Fruit fly (Drosophila melanogaster): ENCODE data around the gene CG1542.

DNA sequence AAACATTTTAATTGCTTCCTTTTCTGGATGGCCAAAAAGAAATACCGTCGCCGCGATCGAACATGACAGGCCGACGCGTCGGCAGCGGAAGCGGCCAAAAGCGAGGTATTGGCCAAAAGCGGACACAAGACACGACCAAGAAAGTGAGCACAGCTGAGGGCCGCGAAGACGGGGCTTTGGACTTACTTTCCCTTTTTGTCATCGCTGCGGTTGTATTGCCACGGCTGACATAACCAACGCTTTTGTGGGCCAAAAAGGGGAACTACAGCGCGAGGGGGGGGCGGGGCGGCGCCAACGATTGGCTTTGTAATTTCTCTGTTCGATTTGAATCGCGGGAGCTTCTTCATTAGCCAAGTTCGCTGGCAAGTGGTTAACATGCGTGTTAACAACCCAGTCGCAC lies 32.5 kb downstream of the CG1542 start:
- TF ChIP-seq CG8478 (optimal IDR thresholded peaks at IDR 0.05): no peak
- no peak for TF ChIP-seq CTCF (optimal IDR thresholded peaks at IDR 0.05)
